Worm (Caenorhabditis elegans): ENCODE results near the gene fbxb-97.

DNA sequence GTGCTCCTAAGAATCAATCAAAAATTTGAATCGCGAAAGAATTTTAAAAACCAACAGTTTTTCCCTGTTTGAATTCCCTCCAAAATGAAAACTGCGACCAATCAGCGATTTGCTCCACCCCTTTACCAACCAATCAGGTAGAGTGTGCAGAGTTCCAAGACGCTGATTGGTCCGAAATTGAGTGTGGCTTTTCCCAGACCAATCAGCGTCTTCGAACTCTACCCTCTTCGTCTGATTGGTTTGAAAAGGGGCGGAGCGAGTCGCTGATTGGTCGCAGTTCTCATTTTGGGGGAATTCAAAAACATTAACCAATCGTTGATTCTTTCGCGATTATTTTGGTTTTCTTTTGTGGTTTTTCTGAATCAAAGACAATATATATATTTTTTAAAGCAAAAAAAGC is 3.4 kb downstream of the fbxb-97 start:
- TF ChIP-seq ama-1 (optimal IDR thresholded peaks at IDR 0.05) (no peak), R02D3.7 (tag; optimal IDR thresholded peaks at IDR 0.05) (no peak)

Data from whole organism, L3 larva.